Worm (Caenorhabditis elegans) whole organism, L2 larva: ENCODE data around the gene zer-1.

Experiments
- R02D3.7 ChIP-seq: fragments of 150-350 bp; optimal IDR thresholded peaks from 2 replicates; lab custom pipeline; 2014; ENCODE audit warnings: missing biosample characterization, missing genetic modification characterization
- alr-1 ChIP-seq: fragments of 150-350 bp; optimal IDR thresholded peaks from 2 replicates; lab custom pipeline; 2014; ENCODE audit warnings: missing biosample characterization, missing genetic modification characterization
- aly-2 ChIP-seq: fragments of 150-350 bp; optimal IDR thresholded peaks from 2 replicates; lab custom pipeline; 2014; ENCODE audit warnings: missing biosample characterization, missing genetic modification characterization
- lsy-2 ChIP-seq, 2 experiments: fragments of 150-350 bp in 1 of 2; sonication (generic microtip) in 1 of 2; optimal IDR thresholded peaks; 2 replicates each; lab custom pipeline; 2014 to 2017; ENCODE audit warnings: missing biosample characterization in 2 of 2, missing genetic modification characterization in 2 of 2
- mdl-1 ChIP-seq, 2 experiments: fragments of 150-350 bp in 1 of 2; sonication (generic microtip) in 1 of 2; optimal IDR thresholded peaks; 2 replicates each; lab custom pipeline; 2017; ENCODE audit warnings: missing biosample characterization in 2 of 2, missing genetic modification characterization in 2 of 2
- unc-62 ChIP-seq: fragments of 150-350 bp; optimal IDR thresholded peaks from 2 replicates; lab custom pipeline; 2014; ENCODE audit warnings: missing biosample characterization, missing genetic modification reagents, missing genetic modification characterization

ce11 chrIII:852296-852695, 34.3 kb downstream of the zer-1 start, which contains the start of gene moma-1:
- TF ChIP-seq alr-1 (no peak), lsy-2 (tag; optimal IDR thresholded peaks at IDR 0.05; lab: Kevin White, UChicago) (no peak), mdl-1 (tag; optimal IDR thresholded peaks at IDR 0.05; lab: Kevin White, UChicago) (no peak), aly-2 (tag; lab: Kevin White, UChicago) (no peak), R02D3.7 (no peak), unc-62 (GFP tag; lab: Kevin White, UChicago) (no peak)
